Fruit fly (Drosophila melanogaster): ENCODE measurements around the gene CG5790.

dm6 chr2L:18344343-18344742 lies 49.7 kb downstream of the CG5790 start:
- TF ChIP-seq h (optimal IDR thresholded peaks at IDR 0.05) (no peak), psq (optimal IDR thresholded peaks at IDR 0.05) (no peak), Sin3A (optimal IDR thresholded peaks at IDR 0.05) (no peak), insv (optimal IDR thresholded peaks at IDR 0.05) (no peak)
